Worm (Caenorhabditis elegans) whole organism, late embryonic: Measurements from ENCODE around the gene hrg-5.

Experiments used
- K02D7.2 ChIP-seq: sonication (generic microtip); optimal IDR thresholded peaks from 2 replicates; lab custom pipeline; 2017; ENCODE audit warnings: mild to moderate bottlenecking, missing genetic modification characterization, missing compliant biosample characterization
- T23F11.4 ChIP-seq: fragments of 200-800 bp; sonication (Bioruptor generic); optimal IDR thresholded peaks from 2 replicates; lab custom pipeline; 2018; ENCODE audit warnings: mild to moderate bottlenecking, missing genetic modification characterization, missing compliant biosample characterization
- ahr-1 ChIP-seq: sonication (generic microtip); optimal IDR thresholded peaks from 2 replicates; lab custom pipeline; 2016; ENCODE audit warnings: missing genetic modification characterization, missing compliant biosample characterization
- ama-1 ChIP-seq: fragments of 150-350 bp; optimal IDR thresholded peaks from 2 replicates; lab custom pipeline; 2014
- ceh-18 ChIP-seq: sonication (generic microtip); optimal IDR thresholded peaks from 2 replicates; lab custom pipeline; 2016; ENCODE audit warnings: missing genetic modification characterization, missing compliant biosample characterization
- ceh-2 ChIP-seq: sonication (generic microtip); optimal IDR thresholded peaks from 2 replicates; lab custom pipeline; 2016; ENCODE audit warnings: missing genotype, missing genetic modification characterization, missing compliant biosample characterization
- ceh-22 ChIP-seq: sonication (generic microtip); optimal IDR thresholded peaks from 2 replicates; lab custom pipeline; 2017; ENCODE audit warnings: missing biosample characterization, missing genetic modification characterization
- ceh-24 ChIP-seq: sonication (generic microtip); optimal IDR thresholded peaks from 2 replicates; lab custom pipeline; 2016; ENCODE audit warnings: mild to moderate bottlenecking, missing genetic modification characterization, missing compliant biosample characterization
- ceh-30 ChIP-seq: fragments of 150-350 bp; optimal IDR thresholded peaks from 2 replicates; lab custom pipeline; 2014; ENCODE audit warnings: missing biosample characterization, missing genetic modification characterization
- ceh-31 ChIP-seq: sonication (generic microtip); optimal IDR thresholded peaks from 2 replicates; lab custom pipeline; 2016; ENCODE audit warnings: missing genetic modification characterization, missing compliant biosample characterization
- ceh-34 ChIP-seq: sonication (generic microtip); optimal IDR thresholded peaks from 2 replicates; lab custom pipeline; 2016; ENCODE audit warnings: mild to moderate bottlenecking, missing genetic modification characterization, missing compliant biosample characterization
- ceh-45 ChIP-seq: fragments of 200-800 bp; sonication (Bioruptor generic); IDR thresholded peaks from 2 replicates; pipeline ENCODE4 v1.3.6; 2022; ENCODE audit warnings: missing genetic modification reagents, missing genetic modification characterization, missing compliant biosample characterization
- dmd-4 ChIP-seq: sonication (generic microtip); optimal IDR thresholded peaks from 2 replicates; lab custom pipeline; 2016; ENCODE audit warnings: borderline replicate concordance, missing genetic modification characterization, missing compliant biosample characterization
- elt-4 ChIP-seq: sonication (generic microtip); optimal IDR thresholded peaks from 2 replicates; lab custom pipeline; 2016; ENCODE audit warnings: missing genetic modification characterization, missing compliant biosample characterization
- eyg-1 ChIP-seq: sonication (generic microtip); optimal IDR thresholded peaks from 2 replicates; lab custom pipeline; 2016; ENCODE audit warnings: missing genotype, missing genetic modification characterization, missing compliant biosample characterization
- gmeb-2 ChIP-seq: sonication (generic microtip); optimal IDR thresholded peaks from 2 replicates; lab custom pipeline; 2016; ENCODE audit warnings: missing genetic modification characterization, inconsistent platforms, missing compliant biosample characterization
- hlh-13 ChIP-seq: fragments of 200-800 bp; sonication (Bioruptor generic); optimal IDR thresholded peaks from 2 replicates; lab custom pipeline; 2018; ENCODE audit warnings: mild to moderate bottlenecking, missing genetic modification characterization, missing compliant biosample characterization
- hlh-15 ChIP-seq: sonication (generic microtip); optimal IDR thresholded peaks from 2 replicates; lab custom pipeline; 2016; ENCODE audit warnings: missing genetic modification characterization, missing compliant biosample characterization
- hlh-30 ChIP-seq: sonication (generic microtip); optimal IDR thresholded peaks from 2 replicates; lab custom pipeline; 2017; ENCODE audit warnings: antibody characterized with exemption, missing genetic modification characterization, missing compliant biosample characterization; ENCODE audit not compliant: insufficient read depth
- madf-2 ChIP-seq: sonication (generic microtip); optimal IDR thresholded peaks from 2 replicates; lab custom pipeline; 2017; ENCODE audit warnings: missing genetic modification characterization, missing compliant biosample characterization
- mec-3 ChIP-seq: sonication (generic microtip); optimal IDR thresholded peaks from 2 replicates; lab custom pipeline; 2016; ENCODE audit warnings: borderline replicate concordance, missing genetic modification characterization, missing compliant biosample characterization
- nfya-1 ChIP-seq: sonication (generic microtip); optimal IDR thresholded peaks from 2 replicates; lab custom pipeline; 2017; ENCODE audit warnings: missing genetic modification characterization, mild to moderate bottlenecking, missing compliant biosample characterization, antibody characterized with exemption, moderate library complexity
- npax-4 ChIP-seq: sonication (generic microtip); optimal IDR thresholded peaks from 2 replicates; lab custom pipeline; 2016; ENCODE audit warnings: missing genetic modification characterization, missing compliant biosample characterization
- pros-1 ChIP-seq: fragments of 150-350 bp; optimal IDR thresholded peaks from 2 replicates; lab custom pipeline; 2014; ENCODE audit warnings: missing biosample characterization, missing genetic modification reagents, missing genetic modification characterization
- ref-2 ChIP-seq: sonication (generic microtip); optimal IDR thresholded peaks from 2 replicates; lab custom pipeline; 2016; ENCODE audit warnings: missing genetic modification characterization, missing compliant biosample characterization
- rnt-1 ChIP-seq: sonication (generic microtip); optimal IDR thresholded peaks from 2 replicates; lab custom pipeline; 2016; ENCODE audit warnings: missing genetic modification characterization, missing compliant biosample characterization
- tbx-2 ChIP-seq: sonication (generic microtip); optimal IDR thresholded peaks from 2 replicates; lab custom pipeline; 2016; ENCODE audit warnings: missing genetic modification characterization, missing compliant biosample characterization
- tbx-7 ChIP-seq: sonication (generic microtip); optimal IDR thresholded peaks from 2 replicates; lab custom pipeline; 2016; ENCODE audit warnings: missing genotype, missing genetic modification characterization, missing compliant biosample characterization
- ttx-3 ChIP-seq: sonication (generic microtip); optimal IDR thresholded peaks from 2 replicates; lab custom pipeline; 2016; ENCODE audit warnings: missing genetic modification reagents, missing genetic modification characterization, missing compliant biosample characterization
- unc-55 ChIP-seq: sonication (generic microtip); optimal IDR thresholded peaks from 2 replicates; lab custom pipeline; 2017; ENCODE audit warnings: missing biosample characterization, missing genetic modification reagents, missing genetic modification characterization
- unc-86 ChIP-seq: sonication (generic microtip); optimal IDR thresholded peaks from 2 replicates; lab custom pipeline; 2016; ENCODE audit warnings: missing genetic modification characterization, missing compliant biosample characterization
- zip-5 ChIP-seq: sonication (generic microtip); optimal IDR thresholded peaks from 2 replicates; lab custom pipeline; 2016; ENCODE audit warnings: missing genetic modification characterization, missing compliant biosample characterization

Gene hrg-5

ce11 chrIV:11068314-11068713, 39.1 kb upstream of the hrg-5 start (continued):
- TF ChIP-seq zip-5 (tag; lab: Kevin White, UChicago) (no peak), eyg-1 (tag; lab: Kevin White, UChicago) (no peak), ahr-1 (tag; lab: Kevin White, UChicago) (no peak), ama-1 (no peak), elt-4 (tag; lab: Kevin White, UChicago) (no peak), ceh-2 (tag; lab: Kevin White, UChicago) (no peak), ttx-3 (tag; lab: Kevin White, UChicago) (no peak), rnt-1 (tag; lab: Kevin White, UChicago) (peak; percentile 81), madf-2 (no peak), ceh-45 (GFP tag; lab: Robert Waterston, UW) (no peak), gmeb-2 (tag; lab: Kevin White, UChicago) (no peak), dmd-4 (no peak), ref-2 (tag; lab: Kevin White, UChicago) (no peak), npax-4 (tag; lab: Kevin White, UChicago) (no peak), tbx-2 (no peak), unc-55 (peak; percentile 100), ceh-31 (tag; lab: Kevin White, UChicago) (no peak), unc-86 (tag; lab: Kevin White, UChicago) (no peak)

DNA sequence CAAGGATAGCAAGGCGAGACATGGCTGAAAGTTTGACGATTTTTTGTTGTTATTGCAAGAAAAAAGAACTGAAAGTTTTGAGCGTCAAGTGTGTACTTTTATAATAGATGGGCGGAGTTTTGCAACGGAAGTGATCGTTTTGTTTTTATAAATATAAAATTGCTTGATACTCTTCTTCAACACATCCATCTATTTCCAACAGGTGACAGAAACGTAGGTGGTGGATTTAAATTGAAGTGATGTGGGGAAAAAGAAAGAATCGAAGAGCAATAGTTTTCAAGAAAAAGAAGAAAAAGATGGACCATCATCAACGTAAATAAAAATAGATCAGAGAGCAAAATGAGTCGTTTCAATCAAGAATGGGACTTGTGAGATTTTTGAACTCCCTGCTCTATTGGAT, 37.8 kb upstream of the hrg-5 start, which contains the start of gene ttr-17:
Gene ttr-17, minus strand, starts transcription at position 24 of the 400 bp plus-strand sequence.
- peak; percentile 51 for TF ChIP-seq ceh-18 (tag; lab: Kevin White, UChicago)
- no peak for TF ChIP-seq zip-5 (tag; lab: Kevin White, UChicago)

- TF ChIP-seq ahr-1 (tag; lab: Kevin White, UChicago) (no peak), unc-55 (peak; percentile 88), ceh-18 (tag; lab: Kevin White, UChicago) (peak; percentile 30), nfya-1 (peak; percentile 77)
Measured at ce11 chrIV:11063962-11064361, 34.7 kb upstream of the hrg-5 start, which contains the start of gene ttr-16. Gene ttr-16, minus strand, starts transcription at chrIV:11064137.

ce11 chrIV:11062984-11063613, 33.9 kb upstream of the hrg-5 start:
- TF ChIP-seq gmeb-2 (tag; lab: Kevin White, UChicago) (no peak), T23F11.4 (GFP tag; lab: Kevin White, UChicago) (no peak), ceh-22 (no peak)

DNA sequence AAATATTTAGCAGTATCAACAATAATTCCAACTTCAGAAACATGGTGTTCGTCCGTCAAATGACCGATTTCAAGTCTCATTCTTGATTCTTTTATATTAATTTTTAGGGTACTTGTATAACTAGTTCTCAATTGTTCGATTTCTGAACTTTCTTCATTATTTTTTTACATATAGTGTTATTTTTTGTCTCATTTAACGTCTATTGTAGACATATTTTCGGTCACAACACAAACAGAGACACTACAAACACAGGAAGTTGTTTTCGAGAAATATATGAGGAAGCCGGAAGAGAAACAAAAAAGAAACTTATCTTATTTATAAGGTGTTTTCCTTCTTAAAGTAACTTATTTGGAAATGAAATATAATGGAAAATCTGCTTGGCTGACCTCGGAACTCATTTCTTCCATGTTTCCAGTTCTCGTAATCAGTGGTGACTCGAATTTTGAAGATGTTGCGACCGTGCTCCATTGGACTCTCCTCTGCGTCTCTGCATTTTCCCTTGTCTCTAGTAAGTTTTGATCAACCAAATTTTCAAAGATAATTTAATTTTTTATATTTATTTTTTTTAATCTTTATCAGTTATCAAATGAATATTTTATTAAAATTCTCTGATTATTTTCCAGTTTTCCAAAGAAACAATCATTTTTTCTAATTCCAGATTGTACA, 24.6 kb upstream of the hrg-5 start, which contains the start of the genes F36H1.12 and lin-3:
Gene F36H1.12, minus strand, starts transcription at position 51 of the 666 bp plus-strand sequence.
Gene lin-3, plus strand, starts transcription at position 657 of the 666 bp plus-strand sequence.
- no peak for TF ChIP-seq ama-1
- no peak for TF ChIP-seq elt-4 (tag; lab: Kevin White, UChicago)
- TF ChIP-seq unc-55 = no peak
- no peak for TF ChIP-seq K02D7.2
- no peak for TF ChIP-seq pros-1
- TF ChIP-seq ceh-34 (tag; lab: Kevin White, UChicago) = no peak
- no peak for TF ChIP-seq ref-2 (tag; lab: Kevin White, UChicago)
- TF ChIP-seq ceh-22 = no peak
- no peak for TF ChIP-seq ceh-30
- TF ChIP-seq hlh-30 (tag; lab: Kevin White, UChicago) = no peak
- TF ChIP-seq mec-3 (tag; lab: Kevin White, UChicago) = no peak
- no peak for TF ChIP-seq ceh-24
- TF ChIP-seq hlh-13 (GFP tag; lab: Kevin White, UChicago) = no peak
- no peak for TF ChIP-seq ceh-31 (tag; lab: Kevin White, UChicago)
- TF ChIP-seq tbx-7 (tag; lab: Kevin White, UChicago) = no peak
- TF ChIP-seq ceh-45 (GFP tag; lab: Robert Waterston, UW) = no peak
- TF ChIP-seq hlh-15 (tag; lab: Kevin White, UChicago) = no peak
- no peak for TF ChIP-seq npax-4 (tag; lab: Kevin White, UChicago)
